Worm (Caenorhabditis elegans) whole organism, midembryonic: ENCODE results near the gene frpr-2.

Source experiments
- flt-1 ChIP-seq: fragments of 200-800 bp; sonication (Bioruptor generic); IDR thresholded peaks from 2 replicates; pipeline ENCODE4 v1.3.6; 2022; ENCODE audit warnings: missing genetic modification characterization, missing compliant biosample characterization
- ztf-23 ChIP-seq: fragments of 200-800 bp; sonication (Bioruptor generic); IDR thresholded peaks from 2 replicates; pipeline ENCODE4 v1.3.6; 2022; ENCODE audit warnings: missing genetic modification reagents, missing genetic modification characterization, missing compliant biosample characterization
- ztf-29 ChIP-seq: fragments of 200-800 bp; sonication (Bioruptor generic); IDR thresholded peaks from 2 replicates; pipeline ENCODE4 v1.3.6; 2022; ENCODE audit warnings: missing genetic modification reagents, missing genetic modification characterization, missing compliant biosample characterization

ce11 chrX:12915693-12916092 is 49.6 kb upstream of the frpr-2 start:
- no peak for TF ChIP-seq ztf-29
- TF ChIP-seq flt-1 (GFP tag; lab: Robert Waterston, UW) = no peak
- no peak for TF ChIP-seq ztf-23 (GFP tag; lab: Robert Waterston, UW)
